Worm (Caenorhabditis elegans): Measurements from ENCODE around the gene marc-5.

DNA sequence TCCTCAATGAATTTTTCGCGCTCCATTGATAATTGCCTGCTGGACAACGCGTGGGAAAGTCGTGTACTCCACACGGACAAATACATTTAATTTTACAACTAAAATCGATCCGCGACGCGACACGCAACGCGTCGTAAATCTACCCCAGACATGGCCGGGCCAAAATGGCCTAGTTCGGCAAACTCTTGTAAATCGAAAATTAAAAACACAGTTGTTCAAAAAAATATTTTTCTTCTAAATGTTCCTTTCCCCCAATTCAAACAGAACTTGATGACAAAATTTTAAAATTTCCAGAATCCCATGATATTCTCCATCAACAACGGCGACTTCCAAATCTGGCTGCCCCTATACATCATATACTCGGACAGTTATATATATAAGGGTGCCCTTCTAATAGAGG lies 50.3 kb downstream of the marc-5 start, which contains the start of gene sre-55:
- TF ChIP-seq lin-39 (tag; optimal IDR thresholded peaks at IDR 0.05), result no peak
- no peak for TF ChIP-seq nhr-77 (tag; optimal IDR thresholded peaks at IDR 0.05)
- TF ChIP-seq aly-2 (tag; optimal IDR thresholded peaks at IDR 0.05), result no peak
- no peak for TF ChIP-seq ama-1 (optimal IDR thresholded peaks at IDR 0.05)
- no peak for TF ChIP-seq skn-1 (tag; optimal IDR thresholded peaks at IDR 0.05)
